Worm (Caenorhabditis elegans) whole organism, mixed stage, embryonic: ENCODE results near the gene fbxa-3.

Source experiments
- ceh-83 ChIP-seq: fragments of 200-800 bp; sonication (Bioruptor generic); optimal IDR thresholded peaks from 2 replicates; lab custom pipeline; 2018; ENCODE audit warnings: mild to moderate bottlenecking, missing genetic modification characterization, missing compliant biosample characterization
- ces-1 ChIP-seq: fragments of 150-350 bp; optimal IDR thresholded peaks from 2 replicates; lab custom pipeline; 2014; ENCODE audit warnings: missing biosample characterization, missing genetic modification reagents, missing genetic modification characterization
- cnd-1 ChIP-seq: fragments of 200-800 bp; sonication (Bioruptor generic); optimal IDR thresholded peaks from 2 replicates; lab custom pipeline; 2018; ENCODE audit warnings: mild to moderate bottlenecking, missing genetic modification characterization, missing compliant biosample characterization
- elt-3 ChIP-seq: fragments of 150-350 bp; optimal IDR thresholded peaks from 2 replicates; lab custom pipeline; 2014; ENCODE audit warnings: missing biosample characterization, missing genetic modification characterization
- lin-13 ChIP-seq: fragments of 150-350 bp; optimal IDR thresholded peaks from 2 replicates; lab custom pipeline; 2014; ENCODE audit warnings: missing biosample characterization, missing genetic modification characterization
- mep-1 ChIP-seq: fragments of 150-350 bp; optimal IDR thresholded peaks from 2 replicates; lab custom pipeline; 2017; ENCODE audit warnings: missing biosample characterization, missing genetic modification reagents, missing genetic modification characterization, inconsistent platforms
- nhr-12 ChIP-seq: fragments of 150-350 bp; optimal IDR thresholded peaks from 2 replicates; lab custom pipeline; 2014; ENCODE audit warnings: missing biosample characterization, missing genetic modification characterization
- unc-39 ChIP-seq: fragments of 150-350 bp; optimal IDR thresholded peaks from 2 replicates; lab custom pipeline; 2014; ENCODE audit warnings: missing biosample characterization, missing genetic modification characterization

- TF ChIP-seq mep-1 (tag; lab: Kevin White, UChicago), result no peak
- no peak for TF ChIP-seq ceh-83 (GFP tag; lab: Kevin White, UChicago)
- TF ChIP-seq unc-39 (tag; lab: Kevin White, UChicago), result no peak
- TF ChIP-seq cnd-1 (tag; lab: Kevin White, UChicago), result no peak
- no peak for TF ChIP-seq nhr-12
- no peak for TF ChIP-seq lin-13
- TF ChIP-seq ces-1 (GFP tag; lab: Kevin White, UChicago), result no peak
- no peak for TF ChIP-seq elt-3 (tag; lab: Kevin White, UChicago)
Measured at ce11 chrII:1787208-1787607, 33.5 kb downstream of the fbxa-3 start.
